Worm (Caenorhabditis elegans): Measurements from ENCODE around the gene F01F1.2.

DNA sequence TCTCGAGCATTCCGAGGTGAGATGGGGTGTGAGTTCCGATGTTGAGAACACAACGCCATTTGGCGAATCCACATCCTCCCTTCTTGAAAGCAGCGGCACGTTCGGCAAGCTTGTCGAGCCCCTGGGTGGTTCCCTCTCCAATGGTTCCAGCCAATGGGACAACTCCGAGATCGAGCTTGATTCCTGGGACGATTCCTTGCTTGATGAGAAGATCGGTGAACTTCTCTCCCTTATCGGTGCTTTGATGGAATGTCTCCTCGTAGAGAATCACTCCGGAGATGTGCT, 3.0 kb upstream of the F01F1.2 start:
- TF ChIP-seq cog-1 (tag; optimal IDR thresholded peaks at IDR 0.05) (no peak), flt-1 (GFP tag; IDR thresholded peaks at IDR 0.05) (no peak), klf-2 (GFP tag; conservative IDR thresholded peaks at IDR 0.05) (no peak), tab-1 (GFP tag; IDR thresholded peaks at IDR 0.05) (no peak)
